Worm (Caenorhabditis elegans): ENCODE data around the gene F44E5.17.

- TF ChIP-seq ztf-1 (GFP tag; conservative IDR thresholded peaks at IDR 0.05) (no peak), nhr-11 (tag; optimal IDR thresholded peaks at IDR 0.05) (no peak), aly-2 (tag; optimal IDR thresholded peaks at IDR 0.05) (no peak), nhr-12 (tag; optimal IDR thresholded peaks at IDR 0.05) (no peak), ZK546.5 (tag; optimal IDR thresholded peaks at IDR 0.05) (no peak), nhr-77 (tag; optimal IDR thresholded peaks at IDR 0.05) (no peak)
Measured at ce11 chrII:11723904-11724303, 24.5 kb downstream of the F44E5.17 start, which contains the start of gene ldh-1.

All from whole organism, L2 larva.